Worm (Caenorhabditis elegans) whole organism, young adult: ENCODE data around the gene H10D18.1.

Source experiments
- F23B12.7 ChIP-seq: sonication (generic microtip); optimal IDR thresholded peaks from 2 replicates; lab custom pipeline; 2017; ENCODE audit warnings: missing genetic modification characterization, mild to moderate bottlenecking, missing compliant biosample characterization, antibody characterized with exemption, moderate library complexity; ENCODE audit not compliant: insufficient read depth
- F49E8.2 ChIP-seq: sonication (generic microtip); optimal IDR thresholded peaks from 3 replicates; lab custom pipeline; 2017; ENCODE audit warnings: missing genetic modification characterization, mild to moderate bottlenecking, missing compliant biosample characterization, antibody characterized with exemption, moderate library complexity; ENCODE audit not compliant: insufficient read depth
- F55B11.4 ChIP-seq: sonication (generic microtip); optimal IDR thresholded peaks from 2 replicates; lab custom pipeline; 2016; ENCODE audit warnings: missing compliant biosample characterization, missing genetic modification characterization, borderline replicate concordance; ENCODE audit not compliant: insufficient read depth
- atf-7 ChIP-seq: sonication (generic microtip); optimal IDR thresholded peaks from 2 replicates; lab custom pipeline; 2017; ENCODE audit warnings: mild to moderate bottlenecking, missing genetic modification characterization, missing compliant biosample characterization
- athp-1 ChIP-seq: sonication (generic microtip); optimal IDR thresholded peaks from 2 replicates; lab custom pipeline; 2017; ENCODE audit warnings: mild to moderate bottlenecking, missing genetic modification characterization, missing compliant biosample characterization
- dpff-1 ChIP-seq: sonication (generic microtip); optimal IDR thresholded peaks from 2 replicates; lab custom pipeline; 2017; ENCODE audit warnings: mild to moderate bottlenecking, missing genetic modification characterization, missing compliant biosample characterization
- dpl-1 ChIP-seq: fragments of 150-350 bp; optimal IDR thresholded peaks from 2 replicates; lab custom pipeline; 2014; ENCODE audit warnings: missing biosample characterization, missing genetic modification reagents, missing genetic modification characterization
- efl-1 ChIP-seq: fragments of 150-350 bp; optimal IDR thresholded peaks from 2 replicates; lab custom pipeline; 2014; ENCODE audit warnings: missing biosample characterization, missing genetic modification reagents, missing genetic modification characterization
- hmg-1.2 ChIP-seq: fragments of 200-800 bp; sonication (Bioruptor generic); IDR thresholded peaks from 2 replicates; pipeline ENCODE4 v1.3.6; 2022; ENCODE audit warnings: missing genetic modification reagents, missing genetic modification characterization, missing compliant biosample characterization
- pha-4 ChIP-seq: fragments of 150-350 bp; sonication (generic microtip); optimal IDR thresholded peaks from 2 replicates; lab custom pipeline; 2014; ENCODE audit warnings: missing biosample characterization, missing genetic modification reagents, missing genetic modification characterization
- snpc-4 ChIP-seq, 5 experiments: fragments of 150-350 bp in 1 of 5; sonication (generic microtip) in 4 of 5; optimal IDR thresholded peaks; 2 replicates each; lab custom pipeline; 2014 to 2018; ENCODE audit warnings: missing genetic modification characterization in 5 of 5, missing biosample characterization in 3 of 5, antibody characterized with exemption in 2 of 5, mild to moderate bottlenecking in 2 of 5, missing compliant biosample characterization in 2 of 5, missing genotype in 2 of 5, moderate library complexity in 2 of 5, missing genetic modification reagents in 1 of 5
- sptf-2 ChIP-seq: fragments of 200-800 bp; sonication (Bioruptor generic); optimal IDR thresholded peaks from 2 replicates; lab custom pipeline; 2018; ENCODE audit warnings: mild to moderate bottlenecking, missing genetic modification characterization, missing compliant biosample characterization
- ztf-6 ChIP-seq: fragments of 200-800 bp; sonication (Bioruptor generic); IDR thresholded peaks from 2 replicates; pipeline ENCODE4 v1.3.6; 2022; ENCODE audit warnings: missing genetic modification reagents, missing genetic modification characterization, missing compliant biosample characterization

DNA sequence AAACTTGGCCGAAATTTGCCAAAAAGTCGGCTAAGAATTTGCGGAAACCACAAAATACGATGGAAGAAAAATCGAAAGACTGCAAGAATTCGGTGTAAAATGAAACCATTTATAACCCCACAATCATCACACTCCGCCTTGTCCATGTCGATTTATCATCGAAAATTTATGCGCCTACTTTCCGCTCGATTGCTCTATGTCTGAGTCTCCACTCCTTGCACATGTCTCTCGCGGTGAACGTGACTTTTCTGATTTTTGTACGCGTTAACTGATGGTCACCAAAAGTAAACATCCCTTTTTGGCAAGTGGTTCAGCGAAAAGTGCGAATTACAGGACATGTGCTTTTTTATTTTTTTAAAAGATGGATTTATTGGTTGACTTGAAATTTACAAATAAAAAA lies 38.1 kb upstream of the H10D18.1 start:
- no peak for TF ChIP-seq F55B11.4
- TF ChIP-seq F23B12.7 (tag; lab: Kevin White, UChicago): no peak
- no peak for TF ChIP-seq pha-4 (tag; lab: Kevin White, UChicago)
- no peak for TF ChIP-seq efl-1 (GFP tag; lab: Kevin White, UChicago)
- no peak for TF ChIP-seq dpff-1 (tag; lab: Kevin White, UChicago)
- TF ChIP-seq sptf-2 (GFP tag; lab: Kevin White, UChicago): no peak
- peak; percentile 53; the same call in 1 of the 2 replicates for TF ChIP-seq hmg-1.2 (GFP tag; lab: Robert Waterston, UW)
- no peak for TF ChIP-seq athp-1 (tag; lab: Kevin White, UChicago)
- no peak for TF ChIP-seq F49E8.2 (tag; lab: Kevin White, UChicago)
- no peak for TF ChIP-seq snpc-4 (GFP tag; optimal IDR thresholded peaks at IDR 0.05; lab: Kevin White, UChicago)
- no peak for TF ChIP-seq snpc-4 (tag; optimal IDR thresholded peaks at IDR 0.05; lab: Kevin White, UChicago)
- TF ChIP-seq ztf-6: no peak
- TF ChIP-seq dpl-1 (GFP tag; lab: Kevin White, UChicago): no peak
- TF ChIP-seq atf-7 (tag; lab: Kevin White, UChicago): no peak
